Worm (Caenorhabditis elegans): Measurements from ENCODE around the gene ttx-1.

ttx-1 gene

ce11 chrV:20011199-20011598 is 52.8 kb downstream of the ttx-1 start:
- TF ChIP-seq ceh-88 (GFP tag; IDR thresholded peaks at IDR 0.05) (no peak), aha-1 (tag; optimal IDR thresholded peaks at IDR 0.05) (no peak), snu-23 (GFP tag; optimal IDR thresholded peaks at IDR 0.05) (no peak), Y116A8C.19 (tag; optimal IDR thresholded peaks at IDR 0.05; ENCODE audit: borderline replicate concordance) (no peak), fkh-8 (tag; optimal IDR thresholded peaks at IDR 0.05) (no peak), mdl-1 (tag; optimal IDR thresholded peaks at IDR 0.05) (no peak), F16B12.6 (tag; optimal IDR thresholded peaks at IDR 0.05) (no peak), vab-15 (tag; optimal IDR thresholded peaks at IDR 0.05) (no peak), C04F5.9 (tag; optimal IDR thresholded peaks at IDR 0.05) (no peak), rnt-1 (tag; optimal IDR thresholded peaks at IDR 0.05) (no peak), nhr-85 (tag) (no peak), xbp-1 (tag; optimal IDR thresholded peaks at IDR 0.05) (no peak), irx-1 (tag; optimal IDR thresholded peaks at IDR 0.05) (no peak)

DNA sequence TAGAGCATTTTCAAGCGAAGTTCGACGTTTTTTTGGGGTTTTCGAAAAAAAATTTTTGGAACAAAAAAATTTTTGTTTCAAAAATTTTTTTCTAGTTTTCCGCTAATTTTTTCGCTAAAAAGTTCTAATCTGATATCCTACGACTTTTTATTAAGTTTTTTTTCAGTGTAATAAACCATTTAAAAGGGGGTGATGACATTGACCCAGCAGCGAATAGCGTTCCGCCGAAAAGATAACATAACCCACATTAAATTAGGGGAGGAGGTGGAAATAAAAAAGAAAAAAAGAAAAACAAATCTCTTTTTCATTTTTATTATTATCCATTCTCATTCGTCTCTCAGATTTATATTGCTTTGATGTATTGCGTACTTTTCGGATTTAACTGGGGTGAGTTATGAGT is 56.5 kb downstream of the ttx-1 start, which contains the start of gene Y60A3A.23:
TSS of gene Y60A3A.23 (plus strand) at position 301 of the 400 bp plus-strand sequence.
- TF ChIP-seq aly-2 (tag; optimal IDR thresholded peaks at IDR 0.05) (no peak), sox-4 (tag; optimal IDR thresholded peaks at IDR 0.05) (no peak), egl-27 (tag; optimal IDR thresholded peaks at IDR 0.05) (no peak), efl-3 (GFP tag; optimal IDR thresholded peaks at IDR 0.05) (no peak), ceh-8 (GFP tag; optimal IDR thresholded peaks at IDR 0.05) (no peak), nhr-237 (tag; optimal IDR thresholded peaks at IDR 0.05) (no peak), lir-3 (tag; optimal IDR thresholded peaks at IDR 0.05; ENCODE audit: poor library complexity) (no peak), mef-2 (tag; optimal IDR thresholded peaks at IDR 0.05) (no peak), ama-1 (optimal IDR thresholded peaks at IDR 0.05) (no peak), ces-1 (GFP tag; optimal IDR thresholded peaks at IDR 0.05) (no peak), nhr-76 (tag; optimal IDR thresholded peaks at IDR 0.05) (no peak), snpc-4 (tag; optimal IDR thresholded peaks at IDR 0.05) (no peak), unc-30 (tag; optimal IDR thresholded peaks at IDR 0.05) (no peak), hpl-2 (GFP tag; optimal IDR thresholded peaks at IDR 0.05) (no peak), unc-98 (GFP tag; IDR thresholded peaks at IDR 0.05) (no peak), xbp-1 (tag; optimal IDR thresholded peaks at IDR 0.05) (no peak), fos-1 (tag; optimal IDR thresholded peaks at IDR 0.05) (no peak), ets-5 (GFP tag; IDR thresholded peaks at IDR 0.05) (no peak)

- peak; percentile 68 for TF ChIP-seq skn-1 (tag; optimal IDR thresholded peaks at IDR 0.05)
- TF ChIP-seq ama-1 (optimal IDR thresholded peaks at IDR 0.05), result no peak
- peak; percentile 78 for TF ChIP-seq fkh-8 (tag; optimal IDR thresholded peaks at IDR 0.05)
- peak; percentile 94 for TF ChIP-seq nhr-71 (tag; optimal IDR thresholded peaks at IDR 0.05)
- TF ChIP-seq nhr-19 (GFP tag; conservative IDR thresholded peaks at IDR 0.05), result peak; percentile 76
- TF ChIP-seq ceh-90 (tag; optimal IDR thresholded peaks at IDR 0.05), result no peak
- TF ChIP-seq sptf-1 (tag; optimal IDR thresholded peaks at IDR 0.05), result no peak
- no peak for TF ChIP-seq ets-5 (GFP tag; IDR thresholded peaks at IDR 0.05)
- TF ChIP-seq lin-13 (GFP tag; optimal IDR thresholded peaks at IDR 0.05), result peak; percentile 79
- no peak for TF ChIP-seq ceh-63 (GFP tag; optimal IDR thresholded peaks at IDR 0.05)
- peak; percentile 16 for TF ChIP-seq sox-4 (tag; optimal IDR thresholded peaks at IDR 0.05)
- TF ChIP-seq mep-1 (tag; optimal IDR thresholded peaks at IDR 0.05), result peak; percentile 72
- peak; percentile 8 for TF ChIP-seq unc-130 (tag; optimal IDR thresholded peaks at IDR 0.05)
- peak; percentile 1 for TF ChIP-seq nhr-12 (tag; optimal IDR thresholded peaks at IDR 0.05)
- TF ChIP-seq snu-23 (GFP tag; optimal IDR thresholded peaks at IDR 0.05), result peak; percentile 82
- TF ChIP-seq dsc-1 (tag; optimal IDR thresholded peaks at IDR 0.05), result peak; percentile 77
- TF ChIP-seq nhr-11 (tag; optimal IDR thresholded peaks at IDR 0.05), result peak; percentile 20
- peak in 1 of 2 experiments; percentile 78 for TF ChIP-seq mdl-1 (tag; optimal IDR thresholded peaks at IDR 0.05)
- no peak for TF ChIP-seq unc-30 (tag; optimal IDR thresholded peaks at IDR 0.05)
- TF ChIP-seq nhr-84 (tag; optimal IDR thresholded peaks at IDR 0.05), result no peak
- no peak for TF ChIP-seq zag-1 (tag; optimal IDR thresholded peaks at IDR 0.05)
- peak; percentile 76 for TF ChIP-seq xbp-1 (tag; optimal IDR thresholded peaks at IDR 0.05)
- TF ChIP-seq isw-1 (GFP tag; IDR thresholded peaks at IDR 0.05), result peak; percentile 79
- peak in 1 of 2 experiments; percentile 29 for TF ChIP-seq egl-27 (tag; optimal IDR thresholded peaks at IDR 0.05)
- peak in 1 of 2 experiments; percentile 57 for TF ChIP-seq ztf-11 (tag; optimal IDR thresholded peaks at IDR 0.05)
- TF ChIP-seq lin-39 (tag; optimal IDR thresholded peaks at IDR 0.05), result peak; percentile 13
- peak; percentile 64 to 72 (median 65) for TF ChIP-seq ceh-82 (tag; optimal IDR thresholded peaks at IDR 0.05)
- no peak for TF ChIP-seq hlh-17 (GFP tag; optimal IDR thresholded peaks at IDR 0.05; ENCODE audit: borderline replicate concordance)
- no peak for TF ChIP-seq aly-2 (tag; optimal IDR thresholded peaks at IDR 0.05)
- TF ChIP-seq nhr-85 (tag), result peak; percentile 71
- peak; percentile 8 for TF ChIP-seq F16B12.6 (tag; optimal IDR thresholded peaks at IDR 0.05)
- TF ChIP-seq blmp-1 (tag; optimal IDR thresholded peaks at IDR 0.05), result no peak
Observed at ce11 chrV:20005724-20006132, 58.2 kb downstream of the ttx-1 start.
